Worm (Caenorhabditis elegans): ENCODE results near the gene stt-3.

DNA sequence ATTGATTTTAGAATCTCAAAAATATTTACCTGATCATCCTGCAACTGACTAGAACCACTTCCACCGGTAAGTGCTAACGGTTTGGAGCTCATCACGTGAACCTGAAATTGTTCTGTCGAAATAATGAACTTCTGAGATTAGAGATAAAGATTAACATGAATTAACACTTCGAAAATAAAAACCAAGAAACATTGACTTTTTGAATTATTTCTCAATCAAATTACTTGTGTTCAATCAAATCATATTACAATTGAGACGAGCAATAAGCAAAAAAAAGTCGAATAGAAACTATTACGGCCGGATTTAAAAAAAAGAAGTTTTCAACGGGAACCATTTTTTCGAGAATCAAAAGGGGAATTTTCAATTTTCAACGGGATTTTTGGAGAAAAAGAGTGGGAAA, 2.7 kb upstream of the stt-3 start, which contains the start of gene bcas-2:
- TF ChIP-seq lin-13 (tag; optimal IDR thresholded peaks at IDR 0.05) (no peak), sptf-1 (tag; optimal IDR thresholded peaks at IDR 0.05) (no peak), nhr-12 (tag; optimal IDR thresholded peaks at IDR 0.05) (no peak), M03D4.4 (tag; optimal IDR thresholded peaks at IDR 0.05) (no peak), nhr-237 (tag; optimal IDR thresholded peaks at IDR 0.05) (no peak), snpc-4 (tag; optimal IDR thresholded peaks at IDR 0.05) (no peak), elt-1 (tag; optimal IDR thresholded peaks at IDR 0.05; ENCODE audit: borderline replicate concordance, insufficient read depth) (no peak), mab-5 (tag; optimal IDR thresholded peaks at IDR 0.05) (no peak), elt-3 (tag; optimal IDR thresholded peaks at IDR 0.05) (no peak), hlh-1 (tag; optimal IDR thresholded peaks at IDR 0.05) (no peak), nhr-76 (tag; optimal IDR thresholded peaks at IDR 0.05) (no peak), mep-1 (tag; optimal IDR thresholded peaks at IDR 0.05) (no peak)
